Worm (Caenorhabditis elegans) whole organism, L4 larva: ENCODE data around the gene rsp-5.

Experiments used
- F10B5.3 ChIP-seq: sonication (generic microtip); optimal IDR thresholded peaks from 2 replicates; lab custom pipeline; 2016; ENCODE audit warnings: mild to moderate bottlenecking, missing genetic modification characterization, missing compliant biosample characterization
- T26A8.4 ChIP-seq: fragments of 200-800 bp; sonication (Bioruptor generic); IDR thresholded peaks from 2 replicates; pipeline ENCODE4 v1.3.6; 2022; ENCODE audit warnings: missing genetic modification characterization, missing compliant biosample characterization
- aly-2 ChIP-seq: sonication (generic microtip); optimal IDR thresholded peaks from 2 replicates; lab custom pipeline; 2018; ENCODE audit warnings: missing biosample characterization, missing genetic modification characterization
- ama-1 ChIP-seq: fragments of 150-350 bp; optimal IDR thresholded peaks from 2 replicates; lab custom pipeline; 2014; ENCODE audit warnings: inconsistent platforms, mixed read lengths
- dve-1 ChIP-seq: sonication (generic microtip); optimal IDR thresholded peaks from 2 replicates; lab custom pipeline; 2017; ENCODE audit warnings: antibody characterized with exemption, mild to moderate bottlenecking, missing genetic modification characterization, missing compliant biosample characterization; ENCODE audit not compliant: insufficient read depth
- lin-13 ChIP-seq: fragments of 150-350 bp; optimal IDR thresholded peaks from 2 replicates; lab custom pipeline; 2014; ENCODE audit warnings: missing biosample characterization, missing genetic modification reagents, missing genetic modification characterization
- lin-39 ChIP-seq: fragments of 150-350 bp; optimal IDR thresholded peaks from 2 replicates; lab custom pipeline; 2014; ENCODE audit warnings: missing biosample characterization, missing genetic modification reagents, missing genetic modification characterization
- mep-1 ChIP-seq: fragments of 150-350 bp; sonication (generic microtip); optimal IDR thresholded peaks from 3 replicates; lab custom pipeline; 2014; ENCODE audit warnings: missing biosample characterization, missing genetic modification characterization
- nhr-11 ChIP-seq: fragments of 150-350 bp; optimal IDR thresholded peaks from 2 replicates; lab custom pipeline; 2014; ENCODE audit warnings: missing biosample characterization, missing genetic modification characterization
- unc-130 ChIP-seq: sonication (generic microtip); optimal IDR thresholded peaks from 2 replicates; lab custom pipeline; 2016; ENCODE audit warnings: missing genetic modification reagents, missing genetic modification characterization, missing compliant biosample characterization
- ztf-11 ChIP-seq: fragments of 150-350 bp; optimal IDR thresholded peaks from 2 replicates; lab custom pipeline; 2014; ENCODE audit warnings: missing biosample characterization, missing genetic modification characterization

ce11 chrII:6448189-6448588 is 41.8 kb upstream of the rsp-5 start:
- TF ChIP-seq lin-13 (GFP tag; lab: Kevin White, UChicago) (no peak), dve-1 (tag; lab: Kevin White, UChicago) (no peak), aly-2 (tag; lab: Kevin White, UChicago) (no peak), mep-1 (tag; lab: Kevin White, UChicago) (no peak), lin-39 (no peak), T26A8.4 (no peak), ama-1 (lab: Kevin White, UChicago) (no peak), nhr-11 (tag; lab: Kevin White, UChicago) (no peak), F10B5.3 (no peak), unc-130 (GFP tag; lab: Kevin White, UChicago) (no peak), ztf-11 (tag; lab: Kevin White, UChicago) (no peak)
